Fruit fly (Drosophila melanogaster): ENCODE measurements around the gene sgg.

Gene sgg

dm6 chrX:2619651-2620050 is 14.1 kb upstream of the sgg start, which contains the start of the genes Tsp3A and Seipin (continued):
- TF ChIP-seq gfzf (GFP tag; optimal IDR thresholded peaks at IDR 0.05) (peak; percentile 27), CG32767 (GFP tag; IDR thresholded peaks at IDR 0.05) (peak; percentile 78), Jarid2 (GFP tag; optimal IDR thresholded peaks at IDR 0.05) (no peak), CG14050 (GFP tag; IDR thresholded peaks at IDR 0.05) (peak; percentile 74), CkIIα-i1 (GFP tag; IDR thresholded peaks at IDR 0.05) (0 out of 2 replicates have a peak, but pooled peaks have one; percentile 41), wek (GFP tag; optimal IDR thresholded peaks at IDR 0.05) (peak; percentile 64), NfI (GFP tag; optimal IDR thresholded peaks at IDR 0.05) (peak; percentile 84), row (GFP tag; IDR thresholded peaks at IDR 0.05) (peak; percentile 91), repo (GFP tag; optimal IDR thresholded peaks at IDR 0.05) (peak; percentile 63), CG2875 (GFP tag; optimal IDR thresholded peaks at IDR 0.05) (peak; percentile 37), en (GFP tag; optimal IDR thresholded peaks at IDR 0.05) (peak; percentile 52), CG32772 (GFP tag; IDR thresholded peaks at IDR 0.05) (peak; percentile 85), ssp (GFP tag; IDR thresholded peaks at IDR 0.05) (peak; percentile 61), B-H1 (GFP tag; IDR thresholded peaks at IDR 0.05) (peak; percentile 77), sim (GFP tag; IDR thresholded peaks at IDR 0.05) (peak; percentile 47; the same call in 1 of the 2 replicates), H2.0 (GFP tag; IDR thresholded peaks at IDR 0.05) (peak; percentile 86), vfl (GFP tag; optimal IDR thresholded peaks at IDR 0.05) (peak; percentile 54), CG6254 (GFP tag; optimal IDR thresholded peaks at IDR 0.05) (no peak), CG1233 (GFP tag; optimal IDR thresholded peaks at IDR 0.05) (peak; percentile 83), maf-S (GFP tag; optimal IDR thresholded peaks at IDR 0.05) (peak; percentile 69), CG12071 (GFP tag; optimal IDR thresholded peaks at IDR 0.05) (peak; percentile 91), odd (GFP tag; optimal IDR thresholded peaks at IDR 0.05) (no peak), cwo (GFP tag; optimal IDR thresholded peaks at IDR 0.05) (peak; percentile 87), lov (optimal IDR thresholded peaks at IDR 0.05) (no peak), lov (GFP tag; IDR thresholded peaks at IDR 0.05) (peak; percentile 79; the same call in 1 of the 3 replicates), Atf3 (GFP tag; optimal IDR thresholded peaks at IDR 0.05) (peak; percentile 52), CG4617 (GFP tag; optimal IDR thresholded peaks at IDR 0.05; ENCODE audit: borderline replicate concordance) (peak; percentile 73), CG6765 (GFP tag; optimal IDR thresholded peaks at IDR 0.05) (peak; percentile 84), tap (tag; optimal IDR thresholded peaks at IDR 0.05) (no peak), CG11247 (GFP tag; IDR thresholded peaks at IDR 0.05) (peak; percentile 80), Lpt (GFP tag; optimal IDR thresholded peaks at IDR 0.05) (no peak), E2f2 (GFP tag; IDR thresholded peaks at IDR 0.05) (peak; percentile 71), exex (tag; optimal IDR thresholded peaks at IDR 0.05) (peak; percentile 95), CG1792 (GFP tag; optimal IDR thresholded peaks at IDR 0.05) (peak; percentile 74), run (tag; optimal IDR thresholded peaks at IDR 0.05) (peak; percentile 47), CG12744 (GFP tag; optimal IDR thresholded peaks at IDR 0.05) (peak; percentile 72), CG4282 (GFP tag; optimal IDR thresholded peaks at IDR 0.05) (peak; percentile 8), ems (GFP tag; optimal IDR thresholded peaks at IDR 0.05) (peak; percentile 76), CG9437 (GFP tag; optimal IDR thresholded peaks at IDR 0.05) (peak; percentile 52), pfk (GFP tag; optimal IDR thresholded peaks at IDR 0.05) (no peak), CG31224 (GFP tag; IDR thresholded peaks at IDR 0.05) (peak; percentile 71), schlank (tag; optimal IDR thresholded peaks at IDR 0.05) (peak; percentile 87), CG9817 (tag; optimal IDR thresholded peaks at IDR 0.05) (peak; percentile 70), bowl (GFP tag; IDR thresholded peaks at IDR 0.05) (peak; percentile 72; the same call in 1 of the 2 replicates), CG2889 (GFP tag; IDR thresholded peaks at IDR 0.05) (peak; percentile 96), Dfd (GFP tag; optimal IDR thresholded peaks at IDR 0.05) (no peak), CG9609 (GFP tag; optimal IDR thresholded peaks at IDR 0.05) (peak; percentile 77), Ets97D (GFP tag; optimal IDR thresholded peaks at IDR 0.05) (peak; percentile 58), aop (GFP tag; IDR thresholded peaks at IDR 0.05) (no peak; the same call in 1 of the 2 replicates), HmgD (GFP tag; optimal IDR thresholded peaks at IDR 0.05) (peak; percentile 37), da (GFP tag; optimal IDR thresholded peaks at IDR 0.05) (peak; percentile 69), CG2116 (GFP tag; optimal IDR thresholded peaks at IDR 0.05) (peak; percentile 54)

All from whole organism, embryonic.